Worm (Caenorhabditis elegans) whole organism, mixed stage, embryonic: ENCODE measurements around the gene C49C8.5.

Source experiments
- elt-1 ChIP-seq: sonication (generic microtip); optimal IDR thresholded peaks from 2 replicates; lab custom pipeline; 2017; ENCODE audit warnings: missing genetic modification characterization, mild to moderate bottlenecking, missing compliant biosample characterization, antibody characterized with exemption, moderate library complexity, borderline replicate concordance; ENCODE audit not compliant: insufficient read depth
- nhr-76 ChIP-seq: sonication (generic microtip); optimal IDR thresholded peaks from 2 replicates; lab custom pipeline; 2017; ENCODE audit warnings: missing biosample characterization, missing genetic modification characterization
- snpc-4 ChIP-seq: fragments of 150-350 bp; optimal IDR thresholded peaks from 2 replicates; lab custom pipeline; 2014; ENCODE audit warnings: missing biosample characterization, missing genetic modification characterization
- ztf-11 ChIP-seq: fragments of 150-350 bp; optimal IDR thresholded peaks from 2 replicates; lab custom pipeline; 2014; ENCODE audit warnings: missing biosample characterization, missing genetic modification characterization

DNA sequence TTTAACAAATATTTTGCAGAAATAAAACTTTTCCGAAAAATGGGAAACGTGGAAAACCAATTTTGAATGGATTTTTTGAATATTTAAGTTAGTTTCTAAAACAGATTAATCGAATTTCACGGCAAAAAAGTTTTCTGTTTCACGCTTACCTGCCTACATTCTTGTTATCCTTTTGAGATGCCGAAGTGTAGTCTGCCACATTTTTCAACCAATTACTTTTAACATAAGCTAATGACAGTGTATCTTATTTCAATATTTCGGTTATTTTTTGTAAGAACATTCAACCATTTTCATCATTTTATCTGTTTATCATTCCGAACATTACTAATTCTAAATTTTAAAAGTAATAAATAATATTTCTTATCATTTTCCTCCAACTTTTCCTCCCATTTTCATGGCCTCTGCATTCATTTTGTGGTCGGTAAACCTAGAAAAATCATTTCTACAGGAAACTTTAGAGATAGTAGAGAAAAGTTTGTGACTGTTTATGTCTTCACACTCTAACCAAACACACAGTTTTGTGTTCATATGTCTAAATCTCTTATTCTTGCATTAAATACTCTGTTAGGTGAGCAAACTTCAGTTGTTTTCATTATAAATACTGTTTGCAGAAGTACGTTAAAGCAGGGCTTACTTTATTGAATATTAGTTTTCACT, 41.5 kb downstream of the C49C8.5 start, which contains the start of the genes F42A9.17 and cyp-33E2:
- TF ChIP-seq elt-1 (tag; lab: Kevin White, UChicago) = no peak
- no peak for TF ChIP-seq nhr-76 (tag; lab: Kevin White, UChicago)
- no peak for TF ChIP-seq snpc-4 (tag; lab: Kevin White, UChicago)
- no peak for TF ChIP-seq ztf-11 (tag; lab: Kevin White, UChicago)
